Fruit fly (Drosophila melanogaster) ovary, adult (tissue): ENCODE results near the gene tal-3A.

Experiments
- CG17801 ChIP-seq: fragments of 200-800 bp; optimal IDR thresholded peaks from 2 replicates; lab custom pipeline; 2019; ENCODE audit warnings: missing biosample characterization, mild to moderate bottlenecking, missing genetic modification characterization, moderate library complexity; ENCODE audit not compliant: partially characterized antibody

Gene tal-3A

dm6 chr3R:13803185-13803887, 9.6 kb upstream of the tal-3A start:
- TF ChIP-seq CG17801 = no peak

- no peak for TF ChIP-seq CG17801
Observed at dm6 chr3R:13803892-13804710, 8.8 kb upstream of the tal-3A start.

dm6 chr3R:13804971-13805603, 7.8 kb upstream of the tal-3A start:
- TF ChIP-seq CG17801 = no peak

- TF ChIP-seq CG17801 = no peak
Observed at dm6 chr3R:13806032-13806709, 6.7 kb upstream of the tal-3A start.

- TF ChIP-seq CG17801 = no peak
Observed at dm6 chr3R:13806710-13807093, 6.2 kb upstream of the tal-3A start.

- no peak for TF ChIP-seq CG17801
Observed at dm6 chr3R:13807330-13807729, 5.6 kb upstream of the tal-3A start.

- TF ChIP-seq CG17801 = no peak
Observed at dm6 chr3R:13807906-13808305, 5.0 kb upstream of the tal-3A start.

dm6 chr3R:13809261-13809660, 3.6 kb upstream of the tal-3A start:
- TF ChIP-seq CG17801 = no peak

dm6 chr3R:13810308-13810707, 2.6 kb upstream of the tal-3A start:
- TF ChIP-seq CG17801 = no peak

- no peak for TF ChIP-seq CG17801
Observed at dm6 chr3R:13811737-13812136, 1.2 kb upstream of the tal-3A start.

- TF ChIP-seq CG17801 = no peak
Observed at dm6 chr3R:13815022-13815440, 2.1 kb downstream of the tal-3A start.

- no peak for TF ChIP-seq CG17801
Observed at dm6 chr3R:13815566-13816374, 2.9 kb downstream of the tal-3A start.

- TF ChIP-seq CG17801 = peak; percentile 69
Observed at dm6 chr3R:13816375-13816711, 3.4 kb downstream of the tal-3A start.

- no peak for TF ChIP-seq CG17801
Observed at dm6 chr3R:13817480-13818305, 4.8 kb downstream of the tal-3A start.

dm6 chr3R:13819037-13819436, 6.1 kb downstream of the tal-3A start:
- TF ChIP-seq CG17801 = no peak
